Fruit fly (Drosophila melanogaster) whole organism: ENCODE measurements around the gene BthD.

Source experiments
- CG8478 ChIP-seq: fragments of >200 bp; optimal IDR thresholded peaks from 2 replicates; lab custom pipeline; 2018; ENCODE audit warnings: inconsistent platforms
- Dll ChIP-seq: fragments of >200 bp; optimal IDR thresholded peaks from 2 replicates; lab custom pipeline; 2017
- EcR ChIP-seq, 2 experiments: fragments of >200 bp; optimal IDR thresholded peaks; 2 replicates each; lab custom pipeline; 2017; ENCODE audit warnings: missing biosample characterization in 2 of 2, missing genetic modification characterization in 2 of 2, missing genetic modification reagents in 2 of 2
- pan ChIP-seq: fragments of >200 bp; optimal IDR thresholded peaks from 2 replicates; lab custom pipeline; 2017
- psq ChIP-seq: fragments of >200 bp; optimal IDR thresholded peaks from 2 replicates; lab custom pipeline; 2017
- usp ChIP-seq: fragments of >200 bp; optimal IDR thresholded peaks from 2 replicates; lab custom pipeline; 2017; ENCODE audit warnings: missing biosample characterization, missing genetic modification characterization, mixed read lengths

Gene BthD

DNA sequence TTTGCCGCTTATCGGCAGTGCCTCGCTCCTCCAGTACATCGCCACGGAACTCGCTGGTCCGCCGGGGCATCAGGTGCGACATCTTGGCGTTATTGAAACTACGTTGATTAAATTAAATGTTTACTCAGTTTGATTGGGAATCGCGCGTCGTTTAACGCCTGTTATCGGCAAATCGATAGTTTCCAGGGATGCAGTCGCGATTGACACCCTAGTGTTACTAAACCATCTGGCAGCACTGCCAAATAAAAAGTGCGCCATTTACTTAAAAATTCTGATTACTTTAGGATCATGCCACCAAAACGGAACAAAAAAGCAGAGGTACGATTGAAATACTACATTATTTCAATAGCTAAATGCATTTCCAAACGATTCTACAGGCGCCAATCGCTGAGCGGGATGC, at the start of gene BthD, which contains the start of gene Ndc80:
BthD (plus strand) TSS at position 248 of the 400 bp plus-strand sequence.
Ndc80 (minus strand) TSS at position 179 of the 400 bp plus-strand sequence.
- TF ChIP-seq EcR (GFP tag; optimal IDR thresholded peaks at IDR 0.05; lab: Kevin White, UChicago) (no peak), usp (GFP tag; lab: Kevin White, UChicago) (no peak), Dll (lab: Kevin White, UChicago) (no peak), psq (lab: Kevin White, UChicago) (no peak), CG8478 (no peak), pan (lab: Kevin White, UChicago) (no peak)

DNA sequence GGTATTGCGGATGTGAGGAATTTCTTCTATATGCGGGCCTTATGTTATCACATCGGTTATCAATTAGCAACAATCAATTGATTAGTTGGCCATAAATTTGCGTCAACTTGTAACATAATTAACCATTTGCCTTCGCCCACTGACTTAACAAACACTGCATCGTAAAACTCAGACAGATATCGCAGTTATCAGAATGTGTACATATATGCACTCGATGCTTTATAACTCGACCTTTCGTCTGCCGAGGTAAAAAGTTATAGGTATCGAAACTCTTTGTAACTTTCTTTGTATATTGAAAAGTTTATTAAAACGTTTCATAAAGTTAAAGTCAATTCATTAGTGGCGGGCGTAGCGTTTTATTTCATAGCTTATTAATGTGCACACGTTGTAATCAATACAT, 48.9 kb upstream of the BthD start:
- no peak for TF ChIP-seq usp (GFP tag; lab: Kevin White, UChicago)
- no peak for TF ChIP-seq EcR (GFP tag; optimal IDR thresholded peaks at IDR 0.05; lab: Kevin White, UChicago)
- no peak for TF ChIP-seq CG8478
- no peak for TF ChIP-seq Dll (lab: Kevin White, UChicago)
- no peak for TF ChIP-seq pan (lab: Kevin White, UChicago)
- no peak for TF ChIP-seq psq (lab: Kevin White, UChicago)

DNA sequence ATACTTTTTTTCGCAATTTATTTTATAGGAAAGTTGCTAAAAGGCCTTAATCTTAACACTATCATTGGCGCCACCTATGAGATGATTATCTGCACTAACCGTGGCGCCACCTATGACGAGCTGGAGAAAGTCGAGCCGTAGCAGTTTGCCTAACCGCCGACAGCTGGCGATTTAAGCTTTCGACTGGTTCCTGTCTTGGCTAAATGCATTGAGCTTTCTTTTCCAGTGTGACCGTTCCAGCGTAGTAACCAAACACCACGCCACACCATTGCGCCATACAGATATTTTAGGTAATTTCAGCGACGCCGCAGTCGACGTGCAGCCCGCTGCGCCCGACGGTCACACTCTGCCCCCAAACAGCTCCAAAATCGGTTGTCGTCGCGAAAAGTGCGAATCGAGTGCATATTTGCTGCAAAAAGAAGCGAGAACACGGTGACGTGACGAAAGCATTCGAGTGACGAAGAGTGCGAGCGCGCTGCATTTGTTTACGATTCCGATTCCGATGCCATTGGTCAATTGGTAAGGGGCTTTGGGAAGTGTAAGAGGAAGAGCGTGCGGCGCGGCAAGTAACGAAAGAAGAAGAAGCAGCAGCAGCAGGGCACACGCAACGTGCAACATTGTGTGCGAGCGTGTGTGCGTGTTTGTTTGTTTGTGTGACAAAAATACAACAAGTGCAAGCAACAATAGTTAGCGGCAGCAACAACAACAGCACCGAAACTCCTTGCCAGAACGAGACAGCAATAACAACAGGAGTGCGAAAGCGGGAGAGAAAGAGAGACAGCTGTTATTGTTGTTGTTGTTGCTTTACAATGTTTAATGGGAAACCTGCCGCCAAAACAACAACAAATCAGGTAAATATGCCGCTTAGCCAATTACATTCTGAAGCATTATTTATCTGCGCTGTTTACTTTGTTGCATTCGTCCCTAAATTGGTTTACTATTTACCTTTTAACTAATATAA, 48.2 kb upstream of the BthD start, which contains the start of the genes CG46311 and Tpst:
CG46311 (plus strand) TSS at position 341 of the 961 bp plus-strand sequence.
Tpst (plus strand) TSS at position 341 of the 961 bp plus-strand sequence.
- TF ChIP-seq usp (GFP tag; lab: Kevin White, UChicago), result no peak
- no peak for TF ChIP-seq pan (lab: Kevin White, UChicago)
- no peak for TF ChIP-seq psq (lab: Kevin White, UChicago)
- TF ChIP-seq CG8478, result no peak
- TF ChIP-seq Dll (lab: Kevin White, UChicago), result no peak
- TF ChIP-seq EcR (GFP tag; optimal IDR thresholded peaks at IDR 0.05; lab: Kevin White, UChicago), result no peak

dm6 chrX:13565490-13566156, 46.3 kb upstream of the BthD start:
- TF ChIP-seq Dll (lab: Kevin White, UChicago), result no peak

dm6 chrX:13568127-13568526, 43.8 kb upstream of the BthD start:
- TF ChIP-seq usp (GFP tag; lab: Kevin White, UChicago), result no peak
- TF ChIP-seq CG8478, result no peak
- no peak for TF ChIP-seq pan (lab: Kevin White, UChicago)
- no peak for TF ChIP-seq psq (lab: Kevin White, UChicago)
- no peak for TF ChIP-seq EcR (GFP tag; optimal IDR thresholded peaks at IDR 0.05; lab: Kevin White, UChicago)
- TF ChIP-seq Dll (lab: Kevin White, UChicago), result no peak

dm6 chrX:13568841-13569240, 43.1 kb upstream of the BthD start:
- TF ChIP-seq CG8478, result no peak

DNA sequence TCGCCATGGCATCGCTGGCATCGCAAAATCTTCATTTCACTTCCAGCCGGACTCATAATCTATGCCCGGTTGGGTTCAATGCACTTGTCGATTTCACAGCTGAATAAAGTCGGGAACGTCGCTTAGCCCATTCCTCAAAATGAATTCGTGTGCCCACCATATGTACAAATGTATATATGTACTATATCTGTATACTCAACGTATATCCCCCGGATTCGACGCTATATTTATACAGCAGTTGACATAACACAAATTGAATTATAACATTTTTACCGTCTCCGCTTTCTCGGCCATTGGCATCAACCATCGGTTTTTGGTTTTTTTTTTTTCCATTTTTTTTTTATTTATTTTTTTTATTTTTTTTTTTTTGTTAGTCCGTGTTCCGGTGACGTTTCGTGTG, 41.7 kb upstream of the BthD start:
- TF ChIP-seq psq (lab: Kevin White, UChicago), result no peak
- no peak for TF ChIP-seq Dll (lab: Kevin White, UChicago)
- TF ChIP-seq CG8478, result no peak
- no peak for TF ChIP-seq pan (lab: Kevin White, UChicago)
- no peak for TF ChIP-seq usp (GFP tag; lab: Kevin White, UChicago)
- TF ChIP-seq EcR (GFP tag; optimal IDR thresholded peaks at IDR 0.05; lab: Kevin White, UChicago), result no peak

- no peak for TF ChIP-seq psq (lab: Kevin White, UChicago)
- TF ChIP-seq CG8478, result no peak
- no peak for TF ChIP-seq EcR (GFP tag; optimal IDR thresholded peaks at IDR 0.05; lab: Kevin White, UChicago)
- no peak for TF ChIP-seq pan (lab: Kevin White, UChicago)
- TF ChIP-seq usp (GFP tag; lab: Kevin White, UChicago), result no peak
- TF ChIP-seq Dll (lab: Kevin White, UChicago), result no peak
Observed at dm6 chrX:13572382-13572781, 39.5 kb upstream of the BthD start.

DNA sequence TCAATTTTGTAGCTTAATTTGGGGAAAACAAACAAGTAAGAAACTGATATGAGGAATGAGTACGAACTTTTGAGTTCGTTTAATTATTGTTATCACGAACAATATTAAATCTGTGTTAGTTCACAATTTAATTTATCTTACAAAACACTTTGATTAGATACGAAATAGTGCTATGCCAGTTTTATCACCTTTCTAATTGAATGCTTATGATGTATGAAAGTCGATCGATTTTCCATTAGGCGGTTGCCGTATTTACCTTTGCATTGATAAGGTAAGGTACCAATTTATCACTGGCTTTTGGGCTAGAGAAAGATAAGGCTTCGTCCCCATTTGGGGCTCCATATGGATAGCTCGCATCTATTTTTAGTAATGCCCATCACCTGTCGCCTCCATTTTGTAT, 32.6 kb upstream of the BthD start:
- TF ChIP-seq pan (lab: Kevin White, UChicago) (no peak), Dll (lab: Kevin White, UChicago) (no peak), psq (lab: Kevin White, UChicago) (no peak), CG8478 (no peak), usp (GFP tag; lab: Kevin White, UChicago) (no peak), EcR (GFP tag; optimal IDR thresholded peaks at IDR 0.05; lab: Kevin White, UChicago) (no peak)

DNA sequence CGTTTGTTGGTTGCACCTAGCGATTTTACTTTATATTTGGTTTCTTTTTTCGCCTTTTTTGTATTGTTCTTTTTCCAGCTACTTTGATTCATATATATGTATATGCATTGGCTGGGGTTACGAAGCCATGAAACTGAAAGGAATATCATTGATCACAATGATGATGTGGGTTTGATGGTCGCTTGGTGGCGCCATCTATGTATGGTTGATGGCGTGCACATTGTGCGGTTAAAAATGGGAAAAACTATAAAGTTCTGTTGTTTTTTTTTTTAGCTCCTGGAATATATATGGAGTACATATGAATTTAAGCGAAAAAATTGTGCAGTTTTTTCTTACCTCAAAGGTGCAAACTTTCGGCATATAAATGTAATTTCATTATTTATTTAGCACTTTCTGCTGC, 25.0 kb upstream of the BthD start:
- TF ChIP-seq psq (lab: Kevin White, UChicago) (no peak), usp (GFP tag; lab: Kevin White, UChicago) (no peak), EcR (GFP tag; optimal IDR thresholded peaks at IDR 0.05; lab: Kevin White, UChicago) (no peak), CG8478 (no peak)

DNA sequence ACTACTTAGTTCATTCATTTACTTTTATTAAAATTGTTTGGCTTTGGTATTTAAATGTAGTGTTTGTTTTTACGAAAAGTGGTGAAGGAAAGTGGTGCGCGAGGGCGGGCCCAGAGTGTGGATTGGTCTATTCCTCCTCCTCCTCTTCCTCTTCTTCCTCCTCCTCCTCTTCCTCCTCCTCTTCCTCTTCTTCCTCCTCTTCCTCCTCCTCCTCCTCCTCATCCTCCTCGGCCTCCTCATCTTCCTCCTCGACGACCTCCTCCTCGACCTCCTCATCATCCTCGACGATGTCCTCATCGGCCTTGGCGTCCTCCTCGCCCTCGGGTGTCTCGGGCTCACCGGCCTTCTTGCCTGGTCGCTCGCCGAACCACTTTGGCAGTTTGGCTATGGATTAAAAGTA, 18.3 kb upstream of the BthD start:
- TF ChIP-seq usp (GFP tag; lab: Kevin White, UChicago), result no peak
- no peak for TF ChIP-seq psq (lab: Kevin White, UChicago)
- no peak for TF ChIP-seq EcR (GFP tag; optimal IDR thresholded peaks at IDR 0.05; lab: Kevin White, UChicago)
- TF ChIP-seq pan (lab: Kevin White, UChicago), result no peak
- no peak for TF ChIP-seq CG8478
- TF ChIP-seq Dll (lab: Kevin White, UChicago), result no peak

dm6 chrX:13597753-13598152, 14.2 kb upstream of the BthD start:
- TF ChIP-seq pan (lab: Kevin White, UChicago) (no peak), EcR (GFP tag; optimal IDR thresholded peaks at IDR 0.05; lab: Kevin White, UChicago) (no peak), usp (GFP tag; lab: Kevin White, UChicago) (no peak), psq (lab: Kevin White, UChicago) (no peak), CG8478 (no peak), Dll (lab: Kevin White, UChicago) (no peak)
